Fruit fly (Drosophila melanogaster): ENCODE results near the gene ogre.

Gene ogre

DNA sequence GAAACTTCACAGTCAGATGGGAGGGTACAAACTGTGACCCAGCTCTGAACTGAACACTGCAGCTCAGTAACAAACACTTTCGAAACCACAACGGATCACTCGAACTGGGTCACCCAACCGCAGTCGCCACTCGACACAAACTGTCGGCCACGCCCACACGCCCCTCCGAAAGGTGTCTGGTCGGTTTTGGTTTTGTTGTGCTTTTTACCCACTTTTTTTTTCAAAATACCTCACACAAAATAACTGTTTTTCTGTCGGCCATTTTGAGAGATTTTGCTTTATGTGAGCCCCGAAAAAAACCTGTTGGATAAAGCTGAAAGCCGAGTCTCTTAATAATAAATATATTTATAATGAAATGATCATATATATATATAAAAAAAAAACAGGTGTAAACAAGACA lies at the start of gene ogre:
Gene ogre (minus strand): TSS at position 33 of the 400 bp plus-strand sequence.
- TF ChIP-seq CG15336 (GFP tag; IDR thresholded peaks at IDR 0.05) (0 out of 2 replicates have a peak, but pooled peaks have one; percentile 17), CG8119 (GFP tag; IDR thresholded peaks at IDR 0.05) (peak; percentile 32; the same call in 1 of the 3 replicates), CG10669 (GFP tag; optimal IDR thresholded peaks at IDR 0.05) (no peak), CG6163 (GFP tag; IDR thresholded peaks at IDR 0.05) (peak; percentile 31; the same call in 1 of the 3 replicates), Lpt (GFP tag; optimal IDR thresholded peaks at IDR 0.05) (no peak), CG6276 (GFP tag; optimal IDR thresholded peaks at IDR 0.05) (peak; percentile 41), Sox15 (GFP tag; optimal IDR thresholded peaks at IDR 0.05) (no peak), spab (GFP tag; optimal IDR thresholded peaks at IDR 0.05) (no peak), Blimp-1 (GFP tag; optimal IDR thresholded peaks at IDR 0.05) (peak; percentile 50), eg (GFP tag; IDR thresholded peaks at IDR 0.05) (peak; percentile 58; the same call in 1 of the 3 replicates), svp (GFP tag) (peak; percentile 40)

DNA sequence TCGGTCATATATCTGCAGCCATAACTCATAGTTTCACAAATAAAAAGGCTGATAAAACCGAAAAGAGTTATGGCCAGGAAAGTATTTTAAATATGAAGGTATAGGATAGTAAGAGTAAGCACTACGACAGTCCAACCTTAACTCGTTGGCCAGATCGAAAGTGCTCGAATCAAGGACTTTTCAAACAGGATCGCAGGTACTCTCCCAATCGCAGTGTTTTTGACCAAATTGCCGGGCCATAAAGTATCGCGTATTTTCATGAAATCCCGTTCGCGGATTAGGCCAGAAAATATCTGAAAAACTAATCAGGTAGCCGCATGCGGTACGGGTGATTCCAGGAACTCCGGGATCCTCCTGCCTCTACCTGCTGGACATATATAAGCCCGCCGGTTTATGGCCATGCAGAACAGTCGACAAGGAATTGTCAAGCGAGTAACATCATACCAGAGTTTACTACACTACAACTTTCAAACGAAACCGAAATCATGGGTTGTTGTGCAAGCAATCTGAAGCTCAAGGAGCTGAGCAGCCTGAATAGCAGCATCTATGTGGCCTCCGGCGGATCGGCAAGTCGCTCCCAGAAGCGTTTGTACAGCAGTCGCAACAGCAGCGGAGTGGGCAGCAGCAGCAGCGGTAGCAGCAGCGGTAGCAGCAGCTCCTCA lies 49.2 kb upstream of the ogre start, which contains the start of gene CG14427:
Gene CG14427 (plus strand): TSS at position 399 of the 662 bp plus-strand sequence.
- TF ChIP-seq Lpt (GFP tag; optimal IDR thresholded peaks at IDR 0.05) (no peak), CG6808 (GFP tag; optimal IDR thresholded peaks at IDR 0.05) (no peak), salr (GFP tag; optimal IDR thresholded peaks at IDR 0.05) (no peak), Ets21C (GFP tag; optimal IDR thresholded peaks at IDR 0.05) (no peak), CG11294 (GFP tag; IDR thresholded peaks at IDR 0.05) (no peak)

DNA sequence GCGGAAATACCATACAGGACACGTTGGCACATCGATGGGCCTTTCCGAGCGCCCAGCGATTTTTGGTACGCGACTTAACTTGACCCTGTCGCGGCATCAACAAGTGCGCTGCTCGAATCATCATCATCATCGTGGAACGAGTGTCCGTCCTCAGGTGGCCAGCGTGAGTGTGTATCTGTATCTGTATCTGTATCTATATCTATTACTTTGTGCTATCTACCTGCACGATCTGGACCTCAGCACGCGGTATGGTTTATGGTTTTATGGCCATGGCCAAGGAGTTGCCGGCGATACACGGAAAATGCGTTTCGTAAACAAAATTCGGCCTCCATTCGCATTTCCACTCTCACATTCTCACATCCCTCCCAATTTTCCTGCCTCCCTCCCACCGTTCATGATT lies 45.9 kb upstream of the ogre start:
- TF ChIP-seq Ets21C (GFP tag; optimal IDR thresholded peaks at IDR 0.05), result no peak
- TF ChIP-seq CG15336 (GFP tag; IDR thresholded peaks at IDR 0.05), result no peak
- no peak for TF ChIP-seq lz (GFP tag; optimal IDR thresholded peaks at IDR 0.05)
- TF ChIP-seq vri (GFP tag; optimal IDR thresholded peaks at IDR 0.05), result no peak
- no peak for TF ChIP-seq Eip75B (GFP tag; optimal IDR thresholded peaks at IDR 0.05)
- no peak for TF ChIP-seq Sox14 (GFP tag; optimal IDR thresholded peaks at IDR 0.05)
- TF ChIP-seq CG10669 (GFP tag; optimal IDR thresholded peaks at IDR 0.05), result no peak
- no peak for TF ChIP-seq CG6854 (GFP tag; optimal IDR thresholded peaks at IDR 0.05)
- TF ChIP-seq CG11762 (GFP tag; optimal IDR thresholded peaks at IDR 0.05; ENCODE audit: insufficient read depth), result no peak
- TF ChIP-seq Lpt (GFP tag; optimal IDR thresholded peaks at IDR 0.05), result no peak
- TF ChIP-seq CG8632 (GFP tag; optimal IDR thresholded peaks at IDR 0.05), result no peak
- TF ChIP-seq cyc (GFP tag; optimal IDR thresholded peaks at IDR 0.05), result no peak
- TF ChIP-seq esn (GFP tag; optimal IDR thresholded peaks at IDR 0.05), result no peak

DNA sequence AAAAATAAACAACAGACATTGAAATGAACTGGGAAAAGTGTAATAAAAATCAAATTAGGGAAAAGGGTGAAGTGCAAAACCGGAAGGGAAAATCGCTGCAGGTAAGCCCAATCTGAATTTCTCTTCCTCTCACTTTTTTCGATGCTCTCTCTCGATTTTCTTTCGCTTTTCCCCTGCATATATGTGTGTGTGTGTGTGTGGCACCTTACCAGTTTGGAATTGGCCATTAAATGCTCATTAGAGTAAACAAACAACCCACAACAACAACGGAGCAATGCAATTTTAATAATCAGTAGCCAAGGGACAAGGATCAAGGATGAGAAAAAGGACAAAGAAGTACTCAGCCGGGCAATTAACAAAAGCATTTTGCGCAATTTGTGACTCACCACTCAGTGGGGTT lies 43.8 kb upstream of the ogre start:
- TF ChIP-seq fd59A (GFP tag; optimal IDR thresholded peaks at IDR 0.05) (no peak), Hr4 (GFP tag; optimal IDR thresholded peaks at IDR 0.05) (no peak), fd85E (GFP tag; optimal IDR thresholded peaks at IDR 0.05) (no peak), topi (GFP tag; optimal IDR thresholded peaks at IDR 0.05) (no peak), pdm3 (GFP tag; optimal IDR thresholded peaks at IDR 0.05) (no peak), CG10631 (GFP tag; optimal IDR thresholded peaks at IDR 0.05) (no peak), CG9139 (GFP tag; optimal IDR thresholded peaks at IDR 0.05) (no peak)

DNA sequence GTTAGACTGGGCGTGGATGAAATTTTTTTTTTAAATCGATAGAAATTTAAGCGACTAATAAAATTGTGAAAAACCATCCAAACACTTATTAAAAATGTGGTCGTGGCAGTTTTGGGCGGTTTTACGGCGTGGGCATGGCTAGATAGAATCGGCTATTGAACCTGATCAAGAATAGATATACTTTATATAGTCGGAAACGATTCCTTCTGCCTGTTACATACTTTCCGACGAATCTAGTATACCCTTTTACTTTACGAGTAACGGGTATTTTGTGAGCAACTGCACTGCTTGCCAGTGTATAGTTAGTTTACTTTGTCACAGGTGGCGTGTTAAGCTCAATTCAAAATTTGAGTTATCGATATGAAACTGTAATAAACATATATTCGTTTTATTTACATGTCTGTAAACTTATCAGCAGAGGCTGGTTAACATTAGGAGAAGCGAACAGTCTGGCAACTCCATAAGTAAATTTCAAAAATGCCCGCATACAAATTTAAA lies 23.9 kb upstream of the ogre start:
- TF ChIP-seq CG6808 (GFP tag; optimal IDR thresholded peaks at IDR 0.05) (peak; percentile 23), fd85E (GFP tag; optimal IDR thresholded peaks at IDR 0.05) (no peak), Hr4 (GFP tag; optimal IDR thresholded peaks at IDR 0.05) (peak; percentile 61), CG6792 (GFP tag; optimal IDR thresholded peaks at IDR 0.05) (peak; percentile 32), pdm3 (GFP tag; optimal IDR thresholded peaks at IDR 0.05) (peak; percentile 45), Sox15 (GFP tag; optimal IDR thresholded peaks at IDR 0.05) (no peak), CG6854 (GFP tag; optimal IDR thresholded peaks at IDR 0.05) (no peak), acj6 (GFP tag; optimal IDR thresholded peaks at IDR 0.05) (peak; percentile 43), dsx (GFP tag; optimal IDR thresholded peaks at IDR 0.05; ENCODE audit: poor library complexity, severe bottlenecking) (peak; percentile 27), Ets21C (GFP tag; optimal IDR thresholded peaks at IDR 0.05) (peak; percentile 12), CG15336 (GFP tag; IDR thresholded peaks at IDR 0.05) (peak; percentile 60), CG32006 (GFP tag; optimal IDR thresholded peaks at IDR 0.05) (peak; percentile 32), Gug (GFP tag; IDR thresholded peaks at IDR 0.05) (no peak), svp (GFP tag) (peak; percentile 85), Lpt (GFP tag; optimal IDR thresholded peaks at IDR 0.05) (no peak), CG8119 (GFP tag; IDR thresholded peaks at IDR 0.05) (peak; percentile 54; the same call in 1 of the 3 replicates), CG1621 (tag; optimal IDR thresholded peaks at IDR 0.05) (no peak), fkh (GFP tag; optimal IDR thresholded peaks at IDR 0.05) (peak; percentile 39), CG8632 (GFP tag; optimal IDR thresholded peaks at IDR 0.05) (peak; percentile 23), CG3919 (GFP tag; optimal IDR thresholded peaks at IDR 0.05) (peak; percentile 14), topi (GFP tag; optimal IDR thresholded peaks at IDR 0.05) (peak; percentile 22), OdsH (GFP tag; optimal IDR thresholded peaks at IDR 0.05) (peak; percentile 48), achi (GFP tag; optimal IDR thresholded peaks at IDR 0.05) (peak; percentile 16)
